Fruit fly (Drosophila melanogaster): ENCODE results near the gene Tudor-SN.

Tudor-SN gene

DNA sequence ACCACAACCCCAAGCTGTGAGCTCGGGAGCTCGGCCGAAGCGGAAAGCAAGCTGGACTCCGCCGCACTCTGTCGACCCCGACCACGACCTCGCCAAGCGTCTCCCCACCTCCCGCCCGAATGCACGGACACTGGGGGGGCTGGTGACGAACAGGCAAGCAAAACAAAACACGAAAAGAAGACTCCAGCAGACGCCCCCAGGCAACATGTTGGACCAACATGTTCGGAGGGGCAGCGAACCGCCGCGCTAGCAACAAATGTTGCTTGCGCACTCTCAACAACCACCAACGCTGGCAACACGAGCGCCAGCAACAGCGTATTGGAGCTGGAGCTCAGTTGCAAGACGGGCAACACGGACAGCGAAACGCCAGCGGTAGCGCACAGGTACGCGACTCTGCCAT, 18.1 kb upstream of the Tudor-SN start (continued):
- TF ChIP-seq Sry-β (GFP tag; optimal IDR thresholded peaks at IDR 0.05) = no peak
- TF ChIP-seq psq (GFP tag; optimal IDR thresholded peaks at IDR 0.05) = peak; percentile 79
- TF ChIP-seq z (GFP tag; IDR thresholded peaks at IDR 0.05) = peak; percentile 44; the same call in 1 of the 3 replicates
- peak; percentile 56 for TF ChIP-seq ftz-f1 (GFP tag; optimal IDR thresholded peaks at IDR 0.05)
- no peak for TF ChIP-seq Hr3 (GFP tag; optimal IDR thresholded peaks at IDR 0.05)
- TF ChIP-seq ken (GFP tag; IDR thresholded peaks at IDR 0.05) = no peak
- no peak for TF ChIP-seq CG11398 (GFP tag; optimal IDR thresholded peaks at IDR 0.05)
- peak; percentile 99 for TF ChIP-seq CG11504 (tag; optimal IDR thresholded peaks at IDR 0.05)
- TF ChIP-seq hkb (optimal IDR thresholded peaks at IDR 0.05) = no peak
- TF ChIP-seq hkb (GFP tag; IDR thresholded peaks at IDR 0.05) = 0 out of 2 replicates have a peak, but pooled peaks have one; percentile 32
- no peak for TF ChIP-seq h (optimal IDR thresholded peaks at IDR 0.05)
- TF ChIP-seq CG6854 (GFP tag; optimal IDR thresholded peaks at IDR 0.05) = no peak
- TF ChIP-seq Fer2 (tag; optimal IDR thresholded peaks at IDR 0.05) = no peak
- TF ChIP-seq CG34422 (GFP tag; IDR thresholded peaks at IDR 0.05) = 0 out of 3 replicates have a peak, but pooled peaks have one; percentile 38
- TF ChIP-seq mirr (GFP tag; optimal IDR thresholded peaks at IDR 0.05) = no peak
- TF ChIP-seq Dref (GFP tag; IDR thresholded peaks at IDR 0.05) = no peak
- no peak for TF ChIP-seq nerfin-1 (tag; optimal IDR thresholded peaks at IDR 0.05)

DNA sequence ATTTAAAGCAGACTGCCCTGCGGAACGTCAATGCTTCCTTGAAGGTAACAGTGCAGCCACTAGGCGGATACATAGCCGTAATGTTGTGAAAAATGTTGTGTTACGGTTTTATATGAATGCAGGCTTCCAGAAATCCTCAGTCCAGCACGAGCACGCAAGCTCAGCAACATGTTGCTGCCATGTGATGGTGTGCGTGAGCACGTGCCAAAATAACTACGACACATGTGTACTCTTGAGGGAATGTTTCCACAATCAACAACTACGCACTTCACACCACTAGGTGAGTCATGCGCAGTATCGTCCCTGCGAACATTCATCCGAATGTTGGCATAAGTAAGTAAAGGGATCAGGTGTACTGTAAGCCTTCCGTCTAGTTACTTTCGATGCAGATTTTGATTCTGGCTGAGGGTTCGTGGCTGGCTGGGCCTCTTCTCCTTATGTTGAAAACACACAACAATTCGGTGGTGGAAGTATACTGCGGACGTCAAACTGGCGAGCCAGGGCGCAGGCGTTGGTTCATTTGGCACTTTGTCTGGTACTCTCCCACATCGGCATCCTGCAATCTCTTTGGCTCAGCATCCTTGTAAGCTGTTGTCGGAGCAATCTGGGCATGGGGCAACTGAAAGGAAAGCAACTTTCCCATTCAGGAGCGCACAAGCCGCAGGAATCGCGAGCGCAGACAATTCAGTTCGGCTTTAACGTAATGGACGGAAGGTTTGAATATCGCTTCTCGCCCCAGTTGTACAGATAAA, 12.7 kb upstream of the Tudor-SN start, which contains the start of gene RhoGEF3:
Gene RhoGEF3, plus strand, starts transcription at position 702 of the 752 bp plus-strand sequence.
- TF ChIP-seq CG6765 (GFP tag; optimal IDR thresholded peaks at IDR 0.05) (no peak), pros (GFP tag; optimal IDR thresholded peaks at IDR 0.05) (peak; percentile 35), Trl (optimal IDR thresholded peaks at IDR 0.05) (peak; percentile 3 to 8), Trl (GFP tag; optimal IDR thresholded peaks at IDR 0.05) (no peak), Med (GFP tag) (peak; percentile 23), repo (GFP tag; optimal IDR thresholded peaks at IDR 0.05) (no peak), zfh1 (GFP tag; IDR thresholded peaks at IDR 0.05) (no peak), CG2202 (tag; optimal IDR thresholded peaks at IDR 0.05) (no peak), CG11504 (tag; optimal IDR thresholded peaks at IDR 0.05) (peak; percentile 99), twi (tag; optimal IDR thresholded peaks at IDR 0.05) (peak; percentile 79), ATbp (GFP tag; optimal IDR thresholded peaks at IDR 0.05) (no peak), pita (GFP tag; optimal IDR thresholded peaks at IDR 0.05) (no peak), sens-2 (GFP tag; IDR thresholded peaks at IDR 0.05) (no peak), Dek (tag; optimal IDR thresholded peaks at IDR 0.05) (no peak), CG3281 (GFP tag; optimal IDR thresholded peaks at IDR 0.05) (no peak), cg (GFP tag; optimal IDR thresholded peaks at IDR 0.05) (peak; percentile 46), CG9727 (GFP tag; optimal IDR thresholded peaks at IDR 0.05) (no peak), Sox102F (GFP tag; optimal IDR thresholded peaks at IDR 0.05) (no peak), CG2678 (tag; optimal IDR thresholded peaks at IDR 0.05) (no peak), dati (GFP tag; IDR thresholded peaks at IDR 0.05) (no peak), nerfin-1 (tag; optimal IDR thresholded peaks at IDR 0.05) (peak; percentile 50), CG3163 (GFP tag; optimal IDR thresholded peaks at IDR 0.05) (no peak), ewg (GFP tag; optimal IDR thresholded peaks at IDR 0.05) (peak; percentile 91), CG2120 (GFP tag; optimal IDR thresholded peaks at IDR 0.05) (no peak), sens (GFP tag) (no peak), HmgZ (tag; optimal IDR thresholded peaks at IDR 0.05) (no peak), Jarid2 (GFP tag; optimal IDR thresholded peaks at IDR 0.05) (no peak), trh (GFP tag; optimal IDR thresholded peaks at IDR 0.05) (no peak), chn (GFP tag; optimal IDR thresholded peaks at IDR 0.05) (no peak), chinmo (GFP tag; IDR thresholded peaks at IDR 0.05; ENCODE audit: partially characterized antibody) (0 out of 4 replicates have a peak, but pooled peaks have one; percentile 45), Poxn (GFP tag; IDR thresholded peaks at IDR 0.05) (no peak), kni (GFP tag; optimal IDR thresholded peaks at IDR 0.05) (no peak), CG17829 (tag; optimal IDR thresholded peaks at IDR 0.05) (no peak), Optix (GFP tag; IDR thresholded peaks at IDR 0.05) (no peak), CG9215 (GFP tag; IDR thresholded peaks at IDR 0.05) (no peak)
